Worm (Caenorhabditis elegans) whole organism, young adult: Measurements from ENCODE around the gene Y82E9BL.12.
A peak's percentile ranks its signal among the peaks of the same experiment; 100 is the strongest.

Source experiments
- B0336.3 ChIP-seq: fragments of 200-800 bp; sonication (Bioruptor generic); IDR thresholded peaks from 2 replicates; pipeline ENCODE4 v1.3.6; 2022; ENCODE audit warnings: missing genetic modification characterization, missing compliant biosample characterization
- F57A8.1 ChIP-seq: fragments of 200-800 bp; sonication (Bioruptor generic); optimal IDR thresholded peaks from 2 replicates; lab custom pipeline; 2018; ENCODE audit warnings: mild to moderate bottlenecking, missing genetic modification characterization, moderate library complexity, missing compliant biosample characterization
- Y56A3A.18 ChIP-seq: fragments of 200-800 bp; sonication (Bioruptor generic); IDR thresholded peaks from 2 replicates; pipeline ENCODE4 v1.3.6; 2022; ENCODE audit warnings: missing genetic modification reagents, missing genetic modification characterization, missing compliant biosample characterization
- akir-1 ChIP-seq: fragments of 200-800 bp; sonication (Bioruptor generic); optimal IDR thresholded peaks from 2 replicates; lab custom pipeline; 2018; ENCODE audit warnings: mild to moderate bottlenecking, missing genetic modification characterization, moderate library complexity, missing compliant biosample characterization
- ama-1 ChIP-seq, 3 experiments: fragments of 150-350 bp in 1 of 3; sonication (generic microtip) in 2 of 3; optimal IDR thresholded peaks; 2 replicates each; lab custom pipeline; 2014 to 2018; ENCODE audit warnings: missing biosample characterization in 2 of 3, missing genetic modification characterization in 2 of 3, missing genetic modification reagents in 2 of 3
- bed-2 ChIP-seq: fragments of 200-800 bp; sonication (Bioruptor generic); IDR thresholded peaks from 2 replicates; pipeline ENCODE4 v1.3.6; 2022; ENCODE audit warnings: missing genetic modification reagents, missing genetic modification characterization, missing compliant biosample characterization
- cebp-1 ChIP-seq, 2 experiments: fragments of 200-800 bp in 1 of 2; sonication (Bioruptor generic) in 1 of 2; sonication (generic microtip) in 1 of 2; IDR thresholded peaks in 1 of 2; optimal IDR thresholded peaks in 1 of 2; 2 replicates each; pipeline versions ENCODE4 v1.3.6 to Lab custom; 2017 to 2022; ENCODE audit warnings: missing compliant biosample characterization in 2 of 2, missing genetic modification characterization in 2 of 2, mild to moderate bottlenecking in 1 of 2, missing genetic modification reagents in 1 of 2, moderate library complexity in 1 of 2
- ceh-27 ChIP-seq: fragments of 200-800 bp; sonication (Bioruptor generic); optimal IDR thresholded peaks from 2 replicates; lab custom pipeline; 2018; ENCODE audit warnings: mild to moderate bottlenecking, missing genetic modification characterization, moderate library complexity, missing compliant biosample characterization
- ceh-40 ChIP-seq: fragments of 200-800 bp; sonication (Bioruptor generic); IDR thresholded peaks from 2 replicates; pipeline ENCODE4 v1.3.6; 2022; ENCODE audit warnings: missing genetic modification characterization, missing compliant biosample characterization
- chd-7 ChIP-seq: sonication (generic microtip); optimal IDR thresholded peaks from 2 replicates; lab custom pipeline; 2016; ENCODE audit warnings: mild to moderate bottlenecking, missing genetic modification characterization, moderate library complexity, missing compliant biosample characterization
- dpl-1 ChIP-seq: fragments of 150-350 bp; optimal IDR thresholded peaks from 2 replicates; lab custom pipeline; 2014; ENCODE audit warnings: missing biosample characterization, missing genetic modification reagents, missing genetic modification characterization
- egrh-3 ChIP-seq: fragments of 200-800 bp; sonication (Bioruptor generic); IDR thresholded peaks from 2 replicates; pipeline ENCODE4 v1.3.6; 2022; ENCODE audit warnings: missing genetic modification reagents, missing genetic modification characterization, missing compliant biosample characterization
- hmg-1.2 ChIP-seq: fragments of 200-800 bp; sonication (Bioruptor generic); IDR thresholded peaks from 2 replicates; pipeline ENCODE4 v1.3.6; 2022; ENCODE audit warnings: missing genetic modification reagents, missing genetic modification characterization, missing compliant biosample characterization
- hmg-20 ChIP-seq: fragments of 200-800 bp; sonication (Bioruptor generic); IDR thresholded peaks from 2 replicates; pipeline ENCODE4 v1.3.6; 2022; ENCODE audit warnings: missing genetic modification reagents, missing genetic modification characterization, missing compliant biosample characterization
- let-526 ChIP-seq: fragments of 200-800 bp; sonication (Bioruptor generic); IDR thresholded peaks from 2 replicates; pipeline ENCODE4 v1.3.6; 2022; ENCODE audit warnings: missing genetic modification reagents, missing genetic modification characterization, missing compliant biosample characterization
- lsy-27 ChIP-seq: sonication (generic microtip); optimal IDR thresholded peaks from 2 replicates; lab custom pipeline; 2017; ENCODE audit warnings: missing genetic modification characterization, mild to moderate bottlenecking, missing compliant biosample characterization, antibody characterized with exemption, missing genotype, borderline replicate concordance; ENCODE audit not compliant: insufficient read depth
- mcd-1 ChIP-seq: fragments of 200-800 bp; sonication (Bioruptor generic); IDR thresholded peaks from 2 replicates; pipeline ENCODE4 v1.3.6; 2022; ENCODE audit warnings: missing genetic modification reagents, missing genetic modification characterization, missing compliant biosample characterization
- mxl-1 ChIP-seq: sonication (generic microtip); optimal IDR thresholded peaks from 2 replicates; lab custom pipeline; 2016; ENCODE audit warnings: missing genetic modification characterization, missing compliant biosample characterization
- nfya-2 ChIP-seq: fragments of 200-800 bp; sonication (Bioruptor generic); IDR thresholded peaks from 2 replicates; pipeline ENCODE4 v1.3.6; 2022; ENCODE audit warnings: missing genetic modification reagents, missing genetic modification characterization, missing compliant biosample characterization
- nhr-80 ChIP-seq: sonication (generic microtip); optimal IDR thresholded peaks from 2 replicates; lab custom pipeline; 2016; ENCODE audit warnings: missing genetic modification characterization, missing compliant biosample characterization
- nhr-90 ChIP-seq: sonication (generic microtip); optimal IDR thresholded peaks from 2 replicates; lab custom pipeline; 2016; ENCODE audit warnings: missing genotype, mild to moderate bottlenecking, missing genetic modification characterization, missing compliant biosample characterization
- sea-2 ChIP-seq: fragments of 200-800 bp; sonication (Bioruptor generic); IDR thresholded peaks from 2 replicates; pipeline ENCODE4 v1.3.6; 2022; ENCODE audit warnings: missing genetic modification characterization, missing compliant biosample characterization
- snpc-1.1 ChIP-seq: sonication (generic microtip); optimal IDR thresholded peaks from 2 replicates; lab custom pipeline; 2017; ENCODE audit warnings: missing genetic modification characterization, mild to moderate bottlenecking, missing compliant biosample characterization, antibody characterized with exemption, moderate library complexity, missing genotype, missing genetic modification reagents; ENCODE audit not compliant: insufficient read depth
- snpc-4 ChIP-seq, 5 experiments: fragments of 150-350 bp in 1 of 5; sonication (generic microtip) in 4 of 5; optimal IDR thresholded peaks; 2 replicates each; lab custom pipeline; 2014 to 2018; ENCODE audit warnings: missing genetic modification characterization in 5 of 5, missing biosample characterization in 3 of 5, antibody characterized with exemption in 2 of 5, mild to moderate bottlenecking in 2 of 5, missing compliant biosample characterization in 2 of 5, missing genotype in 2 of 5, moderate library complexity in 2 of 5, missing genetic modification reagents in 1 of 5
- tbx-9 ChIP-seq: sonication (generic microtip); optimal IDR thresholded peaks from 2 replicates; lab custom pipeline; 2016; ENCODE audit warnings: borderline replicate concordance, missing genetic modification characterization, inconsistent platforms, missing compliant biosample characterization
- xnd-1 ChIP-seq: sonication (generic microtip); optimal IDR thresholded peaks from 2 replicates; lab custom pipeline; 2016; ENCODE audit warnings: missing genotype, missing genetic modification reagents, missing genetic modification characterization, missing compliant biosample characterization
- zfh-2 ChIP-seq: fragments of 200-800 bp; sonication (Bioruptor generic); conservative IDR thresholded peaks from 2 replicates; pipeline ENCODE4 v1.3.6; 2022; ENCODE audit warnings: missing genetic modification reagents, missing genetic modification characterization, missing compliant biosample characterization
- ztf-3 ChIP-seq: fragments of 200-800 bp; sonication (Bioruptor generic); optimal IDR thresholded peaks from 2 replicates; lab custom pipeline; 2018; ENCODE audit warnings: mild to moderate bottlenecking, missing genetic modification characterization, missing compliant biosample characterization

Gene Y82E9BL.12

DNA sequence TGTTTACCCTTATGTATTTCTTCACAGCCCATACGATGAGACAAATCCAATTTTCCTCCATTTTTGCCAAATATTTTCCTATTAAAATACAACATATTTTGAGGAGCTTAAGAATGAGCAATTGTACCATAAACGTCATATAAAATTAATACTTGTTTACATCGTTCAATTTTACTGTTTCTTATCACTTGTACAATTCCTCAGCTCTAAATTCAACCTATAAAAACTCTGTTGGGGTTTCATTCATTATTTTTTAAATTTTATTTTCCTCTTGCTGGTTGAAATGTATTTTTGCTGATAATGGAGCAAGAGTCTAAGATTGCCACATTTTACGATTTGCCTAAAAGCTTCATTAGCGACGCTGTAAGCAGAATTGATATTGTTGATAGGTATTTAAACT is 5.6 kb upstream of the Y82E9BL.12 start, which contains the start of gene fbxa-75:
Gene fbxa-75, plus strand, starts transcription at position 301 of the 400 bp plus-strand sequence.
- no peak for TF ChIP-seq snpc-4 (GFP tag; optimal IDR thresholded peaks at IDR 0.05; lab: Kevin White, UChicago)
- no peak for TF ChIP-seq snpc-4 (tag; optimal IDR thresholded peaks at IDR 0.05; lab: Kevin White, UChicago)
- no peak for TF ChIP-seq ztf-3 (GFP tag; lab: Kevin White, UChicago)
- TF ChIP-seq hmg-20 (GFP tag; lab: Robert Waterston, UW), result no peak
- no peak for TF ChIP-seq F57A8.1 (GFP tag; lab: Kevin White, UChicago)
- no peak for TF ChIP-seq dpl-1 (GFP tag; lab: Kevin White, UChicago)
- no peak for TF ChIP-seq mcd-1

DNA sequence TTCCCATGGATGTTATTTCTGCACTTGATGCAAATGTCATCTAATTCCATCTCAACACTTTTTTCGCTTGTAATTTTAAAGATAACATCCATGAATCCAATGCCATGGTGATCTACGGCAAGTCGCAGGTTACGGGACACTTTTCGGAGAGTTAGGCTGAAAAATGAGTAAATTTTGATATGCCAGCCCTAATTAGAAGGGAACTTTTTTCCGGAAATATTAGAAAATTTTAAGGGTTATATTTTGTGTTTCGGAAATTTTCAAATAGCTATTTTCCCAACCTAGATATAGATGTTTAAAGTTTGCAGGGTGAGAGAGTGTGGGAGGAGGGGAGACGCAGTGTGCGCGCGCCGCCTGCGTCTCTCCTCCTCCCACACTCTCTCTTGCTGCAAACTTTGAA is 1.7 kb upstream of the Y82E9BL.12 start:
- TF ChIP-seq sea-2 (GFP tag; lab: Robert Waterston, UW) (no peak), zfh-2 (no peak), xnd-1 (tag; lab: Kevin White, UChicago) (no peak), chd-7 (tag; lab: Kevin White, UChicago) (no peak), nhr-90 (tag; lab: Kevin White, UChicago) (no peak), ceh-40 (GFP tag; lab: Robert Waterston, UW) (no peak), akir-1 (GFP tag; lab: Kevin White, UChicago) (no peak), hmg-1.2 (GFP tag; lab: Robert Waterston, UW) (peak; percentile 84)

DNA sequence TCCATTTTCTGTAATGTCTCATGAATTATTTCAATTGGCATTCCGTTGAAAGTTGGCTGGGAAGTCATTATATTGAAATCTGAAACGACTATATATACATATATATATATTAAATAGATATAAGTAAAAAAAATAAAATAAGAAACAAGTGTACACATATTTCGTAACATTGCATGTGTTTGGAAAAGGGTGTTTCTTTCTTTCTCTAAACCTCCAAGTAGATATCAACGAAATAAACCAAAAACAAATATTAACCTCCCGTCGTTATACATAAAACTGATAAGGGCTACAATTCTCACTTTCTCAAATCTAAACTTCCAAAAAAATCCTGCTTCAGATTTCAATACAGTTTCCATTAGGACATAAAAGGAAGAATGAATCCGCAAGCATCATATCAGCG is 778 bp upstream of the Y82E9BL.12 start, which contains the start of gene fbxa-79:
Gene fbxa-79, minus strand, starts transcription at position 86 of the 400 bp plus-strand sequence.
- TF ChIP-seq nhr-80 (tag; lab: Kevin White, UChicago) (peak; percentile 36), ztf-3 (GFP tag; lab: Kevin White, UChicago) (no peak), cebp-1 (GFP tag; IDR thresholded peaks at IDR 0.05; lab: Robert Waterston, UW) (peak; percentile 91), cebp-1 (tag; optimal IDR thresholded peaks at IDR 0.05; lab: Kevin White, UChicago) (peak; percentile 93), mxl-1 (tag; lab: Kevin White, UChicago) (no peak), nfya-2 (GFP tag; lab: Robert Waterston, UW) (no peak), nhr-90 (tag; lab: Kevin White, UChicago) (no peak), egrh-3 (GFP tag; lab: Robert Waterston, UW) (no peak)

ce11 chrIII:1311367-1311766 is 2.4 kb downstream of the Y82E9BL.12 start:
- TF ChIP-seq tbx-9 (tag; lab: Kevin White, UChicago) (no peak), snpc-1.1 (tag; lab: Kevin White, UChicago) (peak; percentile 61), ceh-27 (no peak), snpc-4 (GFP tag; optimal IDR thresholded peaks at IDR 0.05; lab: Kevin White, UChicago) (peak; percentile 46), snpc-4 (tag; optimal IDR thresholded peaks at IDR 0.05; lab: Kevin White, UChicago) (peak in 2 of 4 experiments; percentile 68 to 85)

- TF ChIP-seq let-526 (GFP tag; lab: Robert Waterston, UW), result no peak
- TF ChIP-seq bed-2 (GFP tag; lab: Robert Waterston, UW), result no peak
- TF ChIP-seq tbx-9 (tag; lab: Kevin White, UChicago), result no peak
- TF ChIP-seq lsy-27 (tag; lab: Kevin White, UChicago), result no peak
- no peak for TF ChIP-seq ama-1 (optimal IDR thresholded peaks at IDR 0.05; lab: Kevin White, UChicago)
- TF ChIP-seq ama-1 (GFP tag; optimal IDR thresholded peaks at IDR 0.05; lab: Kevin White, UChicago), result no peak
- TF ChIP-seq nhr-90 (tag; lab: Kevin White, UChicago), result no peak
- TF ChIP-seq B0336.3 (GFP tag; lab: Robert Waterston, UW), result no peak
- no peak for TF ChIP-seq ceh-40 (GFP tag; lab: Robert Waterston, UW)
- TF ChIP-seq Y56A3A.18 (GFP tag; lab: Robert Waterston, UW), result no peak
- TF ChIP-seq, all 124 proteins: peak for 0
These were observed 5.3 kb downstream of the Y82E9BL.12 start for ce11 chrIII:1314283-1314682.
